Fruit fly (Drosophila melanogaster) S2 (cell line): ENCODE measurements around the gene CG44044.

Experiments used
- CG8478 ChIP-seq: fragments of >200 bp; optimal IDR thresholded peaks from 2 replicates; lab custom pipeline; 2018
- CTCF ChIP-seq, 2 experiments: fragments of >200 bp; optimal IDR thresholded peaks; 2 replicates each; lab custom pipeline; 2018

- TF ChIP-seq CG8478 (no peak), CTCF (optimal IDR thresholded peaks at IDR 0.05; lab: Kevin White, UChicago) (no peak)
Measured at dm6 chr3R:16284481-16284880, 37.2 kb upstream of the CG44044 start.
